Worm (Caenorhabditis elegans): ENCODE results near the gene nep-1.

The nep-1 gene

DNA sequence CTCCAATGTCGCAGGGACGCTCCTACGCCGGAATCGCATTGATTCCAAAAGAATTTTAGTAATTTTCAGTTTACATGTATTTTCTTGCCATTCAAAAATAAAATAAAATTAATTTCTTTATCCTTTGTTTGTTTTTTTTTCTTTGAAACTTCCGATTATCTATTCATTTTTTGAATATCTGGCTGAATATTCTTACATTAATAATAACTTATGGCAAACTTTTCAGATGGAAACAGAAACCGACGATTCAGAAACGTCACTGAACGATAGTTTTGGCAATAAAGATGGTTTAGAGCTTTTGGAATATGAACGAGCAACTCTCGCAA, 38.9 kb upstream of the nep-1 start, which contains the start of gene xpf-1:
Gene xpf-1, plus strand, starts transcription at position 227 of the 326 bp plus-strand sequence.
- TF ChIP-seq R02D3.7 (tag; optimal IDR thresholded peaks at IDR 0.05): no peak
- TF ChIP-seq nhr-77 (tag; optimal IDR thresholded peaks at IDR 0.05): no peak
- no peak for TF ChIP-seq jun-1 (tag; optimal IDR thresholded peaks at IDR 0.05)
- TF ChIP-seq ceh-20 (GFP tag; IDR thresholded peaks at IDR 0.05): no peak
- no peak for TF ChIP-seq nhr-41 (GFP tag; IDR thresholded peaks at IDR 0.05)
- TF ChIP-seq mxl-2 (GFP tag; conservative IDR thresholded peaks at IDR 0.05): no peak
- no peak for TF ChIP-seq dmd-9 (GFP tag; IDR thresholded peaks at IDR 0.05)
- no peak for TF ChIP-seq saeg-2 (GFP tag; IDR thresholded peaks at IDR 0.05)
- TF ChIP-seq lin-1 (GFP tag; IDR thresholded peaks at IDR 0.05): no peak
- TF ChIP-seq nhr-6 (tag; optimal IDR thresholded peaks at IDR 0.05): no peak
- TF ChIP-seq ztf-7 (tag; optimal IDR thresholded peaks at IDR 0.05): no peak
- TF ChIP-seq mdl-1 (tag; optimal IDR thresholded peaks at IDR 0.05): no peak
- TF ChIP-seq mdt-29 (GFP tag; IDR thresholded peaks at IDR 0.05): no peak
- no peak for TF ChIP-seq hmg-1.1 (GFP tag; IDR thresholded peaks at IDR 0.05)
- TF ChIP-seq lin-38 (GFP tag; IDR thresholded peaks at IDR 0.05): no peak
- TF ChIP-seq fos-1 (tag; optimal IDR thresholded peaks at IDR 0.05): no peak
- no peak for TF ChIP-seq T26A8.4 (GFP tag; IDR thresholded peaks at IDR 0.05)
- TF ChIP-seq T20F7.1 (GFP tag; optimal IDR thresholded peaks at IDR 0.05): no peak
- TF ChIP-seq ceh-32 (tag; optimal IDR thresholded peaks at IDR 0.05; ENCODE audit: poor library complexity): no peak

- TF ChIP-seq unc-130 (GFP tag; optimal IDR thresholded peaks at IDR 0.05) (peak; percentile 14), dve-1 (tag; optimal IDR thresholded peaks at IDR 0.05; ENCODE audit: insufficient read depth) (peak; percentile 15), hmg-1.1 (GFP tag; IDR thresholded peaks at IDR 0.05) (peak; percentile 9; the same call in 1 of the 2 replicates), F49E8.2 (tag; optimal IDR thresholded peaks at IDR 0.05; ENCODE audit: borderline replicate concordance) (peak; percentile 18), lin-38 (GFP tag; IDR thresholded peaks at IDR 0.05) (peak; percentile 68), nhr-42 (GFP tag; IDR thresholded peaks at IDR 0.05) (0 out of 2 replicates have a peak, but pooled peaks have one; percentile 22), zfp-3 (GFP tag; conservative IDR thresholded peaks at IDR 0.05) (0 out of 2 replicates have a peak, but pooled peaks have one; percentile 32)
Observed at ce11 chrII:11695161-11695944, 38.4 kb upstream of the nep-1 start, which contains the start of gene tars-1. Gene tars-1 (minus strand): TSS chrII:11695657.

DNA sequence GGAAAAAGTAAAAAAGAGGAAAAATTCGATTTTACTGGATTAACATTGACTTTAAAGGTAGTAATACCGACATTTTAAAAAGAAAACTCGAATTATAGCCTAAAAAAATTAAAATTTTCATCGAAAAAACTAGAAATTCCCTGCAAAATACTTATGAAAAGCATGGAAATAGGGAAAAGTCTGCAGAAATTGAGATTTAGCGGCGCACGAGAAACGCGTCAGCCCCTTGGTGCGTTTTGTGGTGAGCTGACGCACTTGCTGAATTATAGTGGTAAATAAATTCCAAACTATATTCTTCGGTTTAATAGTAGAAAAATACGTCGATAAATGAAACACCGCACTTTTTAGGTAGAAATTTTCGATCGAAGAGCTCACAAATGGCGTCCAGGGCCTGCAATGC, 37.5 kb upstream of the nep-1 start:
- TF ChIP-seq hlh-11 (tag; optimal IDR thresholded peaks at IDR 0.05) (peak; percentile 25), unc-62 (GFP tag; optimal IDR thresholded peaks at IDR 0.05 in 1 of 2) (peak in 1 of 2 experiments; percentile 42), unc-62 (tag; optimal IDR thresholded peaks at IDR 0.05) (no peak), snpc-1.2 (GFP tag; IDR thresholded peaks at IDR 0.05) (0 out of 2 replicates have a peak, but pooled peaks have one; percentile 17), fos-1 (tag; optimal IDR thresholded peaks at IDR 0.05) (no peak), ztf-7 (tag; optimal IDR thresholded peaks at IDR 0.05) (no peak), dpl-1 (GFP tag; optimal IDR thresholded peaks at IDR 0.05) (peak; percentile 50), F37D6.2 (tag; optimal IDR thresholded peaks at IDR 0.05) (no peak), dve-1 (tag; optimal IDR thresholded peaks at IDR 0.05; ENCODE audit: insufficient read depth) (peak; percentile 43), lin-38 (GFP tag; IDR thresholded peaks at IDR 0.05) (peak; percentile 31; the same call in 1 of the 2 replicates), lin-13 (GFP tag; optimal IDR thresholded peaks at IDR 0.05) (peak; percentile 29), rbr-2 (tag; optimal IDR thresholded peaks at IDR 0.05) (peak; percentile 15), dmd-6 (GFP tag; IDR thresholded peaks at IDR 0.05) (no peak), arid-1 (GFP tag; conservative IDR thresholded peaks at IDR 0.05) (no peak), lin-1 (GFP tag; IDR thresholded peaks at IDR 0.05) (no peak), aha-1 (tag) (peak; percentile 96), lsy-2 (tag; optimal IDR thresholded peaks at IDR 0.05) (peak in 1 of 2 experiments; percentile 70), nhr-102 (tag; optimal IDR thresholded peaks at IDR 0.05) (no peak), F44E2.7 (GFP tag; IDR thresholded peaks at IDR 0.05) (no peak), attf-4 (tag; optimal IDR thresholded peaks at IDR 0.05) (no peak), nhr-77 (tag; optimal IDR thresholded peaks at IDR 0.05) (peak; percentile 1), mep-1 (tag; optimal IDR thresholded peaks at IDR 0.05) (peak; percentile 50), lin-39 (tag; optimal IDR thresholded peaks at IDR 0.05) (no peak), mes-2 (tag; optimal IDR thresholded peaks at IDR 0.05; ENCODE audit: poor library complexity, severe bottlenecking) (peak; percentile 38)
